Fruit fly (Drosophila melanogaster): ENCODE data around the gene bnb.

dm6 chrX:18835500-18835899 lies 38.0 kb upstream of the bnb start:
- TF ChIP-seq CTCF (optimal IDR thresholded peaks at IDR 0.05) (no peak), CG8478 (optimal IDR thresholded peaks at IDR 0.05) (no peak)

Measured in S2 (cell line).